Worm (Caenorhabditis elegans): ENCODE results near the gene ragc-1.

Gene ragc-1

ce11 chrIV:11636409-11636723 is 31.6 kb upstream of the ragc-1 start, which contains the start of gene F58B3.6:
TSS of gene F58B3.6 (plus strand) at chrIV:11636648.
- TF ChIP-seq fkh-10 (GFP tag; optimal IDR thresholded peaks at IDR 0.05): no peak
- TF ChIP-seq elt-2 (tag; optimal IDR thresholded peaks at IDR 0.05): peak; percentile 7
- TF ChIP-seq nhr-23 (tag; optimal IDR thresholded peaks at IDR 0.05): peak; percentile 40
- TF ChIP-seq zag-1 (tag; optimal IDR thresholded peaks at IDR 0.05): no peak
- TF ChIP-seq nfya-1 (tag; optimal IDR thresholded peaks at IDR 0.05; ENCODE audit: insufficient read depth): peak; percentile 8

- TF ChIP-seq nhr-23 (tag; optimal IDR thresholded peaks at IDR 0.05) (peak; percentile 56), skn-1 (tag; optimal IDR thresholded peaks at IDR 0.05) (peak; percentile 39), nhr-12 (tag; optimal IDR thresholded peaks at IDR 0.05) (no peak), snpc-4 (tag; optimal IDR thresholded peaks at IDR 0.05) (peak; percentile 18), R02D3.7 (tag; optimal IDR thresholded peaks at IDR 0.05) (no peak), nhr-25 (tag; optimal IDR thresholded peaks at IDR 0.05) (peak; percentile 61), mml-1 (tag; optimal IDR thresholded peaks at IDR 0.05) (no peak), fos-1 (tag; optimal IDR thresholded peaks at IDR 0.05) (no peak), jun-1 (tag; optimal IDR thresholded peaks at IDR 0.05) (no peak), egl-27 (tag; optimal IDR thresholded peaks at IDR 0.05) (no peak), pha-4 (tag; optimal IDR thresholded peaks at IDR 0.05) (peak; percentile 76), elt-2 (tag; optimal IDR thresholded peaks at IDR 0.05) (peak; percentile 32), ceh-9 (tag; optimal IDR thresholded peaks at IDR 0.05) (no peak), zag-1 (tag; optimal IDR thresholded peaks at IDR 0.05) (no peak), eor-1 (tag; optimal IDR thresholded peaks at IDR 0.05) (no peak), egl-5 (tag; optimal IDR thresholded peaks at IDR 0.05) (no peak), ceh-82 (tag; optimal IDR thresholded peaks at IDR 0.05) (no peak), unc-62 (GFP tag; optimal IDR thresholded peaks at IDR 0.05) (no peak), nhr-11 (tag; optimal IDR thresholded peaks at IDR 0.05) (peak; percentile 34), lin-15B (tag; optimal IDR thresholded peaks at IDR 0.05) (peak; percentile 80), hmg-11 (tag; optimal IDR thresholded peaks at IDR 0.05) (peak; percentile 10), daf-12 (tag; optimal IDR thresholded peaks at IDR 0.05) (no peak), aly-2 (tag; optimal IDR thresholded peaks at IDR 0.05) (no peak), elt-1 (tag; optimal IDR thresholded peaks at IDR 0.05) (no peak), ceh-28 (tag; optimal IDR thresholded peaks at IDR 0.05) (no peak), ztf-11 (tag; optimal IDR thresholded peaks at IDR 0.05) (no peak), nfya-1 (tag; optimal IDR thresholded peaks at IDR 0.05; ENCODE audit: insufficient read depth) (peak; percentile 58), nhr-28 (tag; optimal IDR thresholded peaks at IDR 0.05) (no peak), fkh-10 (GFP tag; optimal IDR thresholded peaks at IDR 0.05) (peak; percentile 25), nhr-237 (tag; optimal IDR thresholded peaks at IDR 0.05) (no peak), nhr-76 (tag; optimal IDR thresholded peaks at IDR 0.05) (no peak), tbx-2 (tag; optimal IDR thresholded peaks at IDR 0.05) (no peak), mdl-1 (tag; optimal IDR thresholded peaks at IDR 0.05) (no peak), nhr-67 (tag; optimal IDR thresholded peaks at IDR 0.05) (no peak), pqm-1 (tag; optimal IDR thresholded peaks at IDR 0.05) (no peak), nhr-77 (tag; optimal IDR thresholded peaks at IDR 0.05) (no peak), unc-39 (tag; optimal IDR thresholded peaks at IDR 0.05) (no peak), ceh-16 (tag; optimal IDR thresholded peaks at IDR 0.05) (no peak), elt-3 (tag; optimal IDR thresholded peaks at IDR 0.05) (no peak), fkh-2 (tag; optimal IDR thresholded peaks at IDR 0.05) (no peak), lsy-12 (tag; optimal IDR thresholded peaks at IDR 0.05) (peak; percentile 22), nhr-43 (tag; optimal IDR thresholded peaks at IDR 0.05; ENCODE audit: poor library complexity, severe bottlenecking) (peak; percentile 31), ZK546.5 (tag; optimal IDR thresholded peaks at IDR 0.05) (no peak), ztf-4 (tag; optimal IDR thresholded peaks at IDR 0.05) (no peak)
Measured at ce11 chrIV:11635437-11636408, 31.0 kb upstream of the ragc-1 start, which contains the start of gene mars-1. TSS of gene mars-1 (minus strand) at chrIV:11635487.

Data from whole organism, L3 larva.